Worm (Caenorhabditis elegans) whole organism, L2 larva: ENCODE measurements around the gene C06E2.2.

Source experiments
- elt-3 ChIP-seq: sonication (generic microtip); optimal IDR thresholded peaks from 2 replicates; lab custom pipeline; 2017; ENCODE audit warnings: missing biosample characterization, missing genetic modification characterization
- lin-11 ChIP-seq: fragments of 150-350 bp; sonication (generic microtip); optimal IDR thresholded peaks from 2 replicates; lab custom pipeline; 2014; ENCODE audit warnings: missing biosample characterization, missing genetic modification characterization, inconsistent platforms, mixed read lengths
- lin-13 ChIP-seq: fragments of 150-350 bp; optimal IDR thresholded peaks from 2 replicates; lab custom pipeline; 2014; ENCODE audit warnings: missing biosample characterization, missing genetic modification reagents, missing genetic modification characterization
- nhr-12 ChIP-seq: fragments of 150-350 bp; optimal IDR thresholded peaks from 2 replicates; lab custom pipeline; 2014; ENCODE audit warnings: missing biosample characterization, missing genetic modification characterization
- nhr-23 ChIP-seq: fragments of 150-350 bp; optimal IDR thresholded peaks from 2 replicates; lab custom pipeline; 2014; ENCODE audit warnings: missing biosample characterization, missing genetic modification reagents, missing genetic modification characterization
- nhr-237 ChIP-seq: fragments of 150-350 bp; optimal IDR thresholded peaks from 2 replicates; lab custom pipeline; 2014; ENCODE audit warnings: missing biosample characterization, missing genetic modification characterization
- nhr-25 ChIP-seq: fragments of 150-350 bp; sonication (generic microtip); optimal IDR thresholded peaks from 3 replicates; lab custom pipeline; 2014; ENCODE audit warnings: missing biosample characterization, missing genetic modification characterization
- skn-1 ChIP-seq: sonication (generic microtip); optimal IDR thresholded peaks from 2 replicates; lab custom pipeline; 2017; ENCODE audit warnings: missing biosample characterization, missing genetic modification characterization
- unc-39 ChIP-seq: fragments of 150-350 bp; optimal IDR thresholded peaks from 2 replicates; lab custom pipeline; 2014; ENCODE audit warnings: missing biosample characterization, missing genetic modification characterization
- unc-62 ChIP-seq: fragments of 150-350 bp; optimal IDR thresholded peaks from 2 replicates; lab custom pipeline; 2014; ENCODE audit warnings: missing biosample characterization, missing genetic modification reagents, missing genetic modification characterization

ce11 chrX:8843988-8844387 is 35.5 kb upstream of the C06E2.2 start, which contains the start of gene ubc-23:
- no peak for TF ChIP-seq nhr-12
- TF ChIP-seq lin-11 (tag; lab: Kevin White, UChicago), result no peak
- no peak for TF ChIP-seq elt-3 (tag; lab: Kevin White, UChicago)
- TF ChIP-seq unc-39 (tag; lab: Kevin White, UChicago), result no peak
- no peak for TF ChIP-seq nhr-23 (tag; lab: Kevin White, UChicago)
- no peak for TF ChIP-seq nhr-237 (tag; lab: Kevin White, UChicago)
- TF ChIP-seq lin-13, result no peak
- no peak for TF ChIP-seq unc-62 (GFP tag; lab: Kevin White, UChicago)
- TF ChIP-seq skn-1 (tag; lab: Kevin White, UChicago), result no peak
- no peak for TF ChIP-seq nhr-25
